Worm (Caenorhabditis elegans) whole organism, young adult: ENCODE results near the gene ZK1307.7.

Source experiments
- B0336.3 ChIP-seq: fragments of 200-800 bp; sonication (Bioruptor generic); IDR thresholded peaks from 2 replicates; pipeline ENCODE4 v1.3.6; 2022; ENCODE audit warnings: missing genetic modification characterization, missing compliant biosample characterization
- F22D6.2 ChIP-seq: sonication (generic microtip); optimal IDR thresholded peaks from 2 replicates; lab custom pipeline; 2016; ENCODE audit warnings: mild to moderate bottlenecking, missing genetic modification characterization, missing compliant biosample characterization
- F37B4.10 ChIP-seq: fragments of 200-800 bp; sonication (Bioruptor generic); IDR thresholded peaks from 2 replicates; pipeline ENCODE4 v1.3.6; 2022; ENCODE audit warnings: missing genetic modification characterization, missing compliant biosample characterization
- F49E8.2 ChIP-seq: sonication (generic microtip); optimal IDR thresholded peaks from 3 replicates; lab custom pipeline; 2017; ENCODE audit warnings: missing genetic modification characterization, mild to moderate bottlenecking, missing compliant biosample characterization, antibody characterized with exemption, moderate library complexity; ENCODE audit not compliant: insufficient read depth
- F55B11.4 ChIP-seq: sonication (generic microtip); optimal IDR thresholded peaks from 2 replicates; lab custom pipeline; 2016; ENCODE audit warnings: missing compliant biosample characterization, missing genetic modification characterization, borderline replicate concordance; ENCODE audit not compliant: insufficient read depth
- F57A8.1 ChIP-seq: fragments of 200-800 bp; sonication (Bioruptor generic); optimal IDR thresholded peaks from 2 replicates; lab custom pipeline; 2018; ENCODE audit warnings: mild to moderate bottlenecking, missing genetic modification characterization, moderate library complexity, missing compliant biosample characterization
- F57C9.4 ChIP-seq: sonication (generic microtip); optimal IDR thresholded peaks from 2 replicates; lab custom pipeline; 2017; ENCODE audit warnings: mild to moderate bottlenecking, missing genetic modification characterization, missing compliant biosample characterization
- Y53G8AR.9 ChIP-seq: fragments of 200-800 bp; sonication (Bioruptor generic); conservative IDR thresholded peaks from 2 replicates; pipeline ENCODE4 v1.3.6; 2022; ENCODE audit warnings: missing genetic modification reagents, missing genetic modification characterization, missing compliant biosample characterization
- Y56A3A.18 ChIP-seq: fragments of 200-800 bp; sonication (Bioruptor generic); IDR thresholded peaks from 2 replicates; pipeline ENCODE4 v1.3.6; 2022; ENCODE audit warnings: missing genetic modification reagents, missing genetic modification characterization, missing compliant biosample characterization
- Y67H2A.10 ChIP-seq: fragments of 200-800 bp; sonication (Bioruptor generic); conservative IDR thresholded peaks from 2 replicates; pipeline ENCODE4 v1.3.6; 2022; ENCODE audit warnings: missing genetic modification reagents, missing genetic modification characterization, missing compliant biosample characterization
- Y95B8A.8 ChIP-seq: fragments of 200-800 bp; sonication (Bioruptor generic); IDR thresholded peaks from 2 replicates; pipeline ENCODE4 v1.3.6; 2022; ENCODE audit warnings: missing genetic modification reagents, missing genetic modification characterization, missing compliant biosample characterization
- ZK185.1 ChIP-seq: sonication (generic microtip); optimal IDR thresholded peaks from 2 replicates; lab custom pipeline; 2016; ENCODE audit warnings: mild to moderate bottlenecking, missing genetic modification characterization, missing compliant biosample characterization; ENCODE audit not compliant: poor library complexity, severe bottlenecking
- ama-1 ChIP-seq, 3 experiments: fragments of 150-350 bp in 1 of 3; sonication (generic microtip) in 2 of 3; optimal IDR thresholded peaks; 2 replicates each; lab custom pipeline; 2014 to 2018; ENCODE audit warnings: missing biosample characterization in 2 of 3, missing genetic modification characterization in 2 of 3, missing genetic modification reagents in 2 of 3
- aptf-3 ChIP-seq: fragments of 200-800 bp; sonication (Bioruptor generic); IDR thresholded peaks from 2 replicates; pipeline ENCODE4 v1.3.6; 2022; ENCODE audit warnings: missing genetic modification characterization, missing compliant biosample characterization
- attf-3 ChIP-seq: fragments of 200-800 bp; sonication (Bioruptor generic); conservative IDR thresholded peaks from 2 replicates; pipeline ENCODE4 v1.3.6; 2022; ENCODE audit warnings: missing genetic modification reagents, missing genetic modification characterization, missing compliant biosample characterization
- attf-5 ChIP-seq: fragments of 200-800 bp; sonication (Bioruptor generic); optimal IDR thresholded peaks from 2 replicates; lab custom pipeline; 2018; ENCODE audit warnings: mild to moderate bottlenecking, missing genetic modification characterization, missing compliant biosample characterization
- attf-6 ChIP-seq: fragments of 200-800 bp; sonication (Bioruptor generic); IDR thresholded peaks from 2 replicates; pipeline ENCODE4 v1.3.6; 2022; ENCODE audit warnings: missing genetic modification reagents, missing genetic modification characterization, missing compliant biosample characterization
- ccch-3 ChIP-seq: fragments of 200-800 bp; sonication (Bioruptor generic); optimal IDR thresholded peaks from 2 replicates; lab custom pipeline; 2018; ENCODE audit warnings: mild to moderate bottlenecking, missing genetic modification characterization, missing compliant biosample characterization
- cebp-1 ChIP-seq, 2 experiments: fragments of 200-800 bp in 1 of 2; sonication (Bioruptor generic) in 1 of 2; sonication (generic microtip) in 1 of 2; IDR thresholded peaks in 1 of 2; optimal IDR thresholded peaks in 1 of 2; 2 replicates each; pipeline versions ENCODE4 v1.3.6 to Lab custom; 2017 to 2022; ENCODE audit warnings: missing compliant biosample characterization in 2 of 2, missing genetic modification characterization in 2 of 2, mild to moderate bottlenecking in 1 of 2, missing genetic modification reagents in 1 of 2, moderate library complexity in 1 of 2
- cebp-2 ChIP-seq: fragments of 200-800 bp; sonication (Bioruptor generic); IDR thresholded peaks from 2 replicates; pipeline ENCODE4 v1.3.6; 2022; ENCODE audit warnings: missing genetic modification characterization, missing compliant biosample characterization
- ceh-100 ChIP-seq: fragments of 200-800 bp; sonication (Bioruptor generic); IDR thresholded peaks from 2 replicates; pipeline ENCODE4 v1.3.6; 2022; ENCODE audit warnings: missing genetic modification reagents, missing genetic modification characterization, missing compliant biosample characterization
- ceh-91 ChIP-seq: fragments of 200-800 bp; sonication (Bioruptor generic); IDR thresholded peaks from 2 replicates; pipeline ENCODE4 v1.3.6; 2022; ENCODE audit warnings: missing genetic modification reagents, missing genetic modification characterization, missing compliant biosample characterization
- dox-1 ChIP-seq: fragments of 200-800 bp; sonication (Bioruptor generic); IDR thresholded peaks from 2 replicates; pipeline ENCODE4 v1.3.6; 2022; ENCODE audit warnings: missing genetic modification reagents, missing genetic modification characterization, missing compliant biosample characterization
- dpff-1 ChIP-seq: sonication (generic microtip); optimal IDR thresholded peaks from 2 replicates; lab custom pipeline; 2017; ENCODE audit warnings: mild to moderate bottlenecking, missing genetic modification characterization, missing compliant biosample characterization
- egl-18 ChIP-seq: fragments of 200-800 bp; sonication (Bioruptor generic); IDR thresholded peaks from 2 replicates; pipeline ENCODE4 v1.3.6; 2022; ENCODE audit warnings: missing genetic modification reagents, missing genetic modification characterization, missing compliant biosample characterization
- egrh-3 ChIP-seq: fragments of 200-800 bp; sonication (Bioruptor generic); IDR thresholded peaks from 2 replicates; pipeline ENCODE4 v1.3.6; 2022; ENCODE audit warnings: missing genetic modification reagents, missing genetic modification characterization, missing compliant biosample characterization
- ets-4 ChIP-seq: fragments of 200-800 bp; sonication (Bioruptor generic); optimal IDR thresholded peaks from 2 replicates; lab custom pipeline; 2018; ENCODE audit warnings: mild to moderate bottlenecking, missing genetic modification characterization, missing compliant biosample characterization
- gei-17 ChIP-seq: fragments of 200-800 bp; sonication (Bioruptor generic); optimal IDR thresholded peaks from 2 replicates; lab custom pipeline; 2018; ENCODE audit warnings: mild to moderate bottlenecking, missing genetic modification characterization, missing compliant biosample characterization
- let-607 ChIP-seq, 2 experiments: fragments of 200-800 bp in 1 of 2; sonication (Bioruptor generic) in 1 of 2; sonication (generic microtip) in 1 of 2; optimal IDR thresholded peaks; 2 replicates each; lab custom pipeline; 2016 to 2018; ENCODE audit warnings: mild to moderate bottlenecking in 2 of 2, missing compliant biosample characterization in 2 of 2, missing genetic modification characterization in 2 of 2, moderate library complexity in 2 of 2, missing genotype in 1 of 2
- lin-26 ChIP-seq: fragments of 200-800 bp; sonication (Bioruptor generic); IDR thresholded peaks from 2 replicates; pipeline ENCODE4 v1.3.6; 2022; ENCODE audit warnings: missing genetic modification reagents, missing genetic modification characterization, missing compliant biosample characterization
- lir-1 ChIP-seq: fragments of 200-800 bp; sonication (Bioruptor generic); conservative IDR thresholded peaks from 2 replicates; pipeline ENCODE4 v1.3.6; 2022; ENCODE audit warnings: missing genetic modification reagents, missing genetic modification characterization, missing compliant biosample characterization
- madf-10 ChIP-seq: sonication (generic microtip); optimal IDR thresholded peaks from 2 replicates; lab custom pipeline; 2016; ENCODE audit warnings: mild to moderate bottlenecking, missing genetic modification characterization, missing compliant biosample characterization
- nhr-179 ChIP-seq: sonication (generic microtip); optimal IDR thresholded peaks from 2 replicates; lab custom pipeline; 2016; ENCODE audit warnings: mild to moderate bottlenecking, missing genetic modification characterization, missing compliant biosample characterization
- nhr-80 ChIP-seq: sonication (generic microtip); optimal IDR thresholded peaks from 2 replicates; lab custom pipeline; 2016; ENCODE audit warnings: missing genetic modification characterization, missing compliant biosample characterization
- pbrm-1 ChIP-seq: fragments of 200-800 bp; sonication (Bioruptor generic); IDR thresholded peaks from 2 replicates; pipeline ENCODE4 v1.3.6; 2022; ENCODE audit warnings: missing genetic modification reagents, missing genetic modification characterization, missing compliant biosample characterization
- pha-4 ChIP-seq: fragments of 150-350 bp; sonication (generic microtip); optimal IDR thresholded peaks from 2 replicates; lab custom pipeline; 2014; ENCODE audit warnings: missing biosample characterization, missing genetic modification reagents, missing genetic modification characterization
- rcor-1 ChIP-seq: fragments of 200-800 bp; sonication (Bioruptor generic); IDR thresholded peaks from 2 replicates; pipeline ENCODE4 v1.3.6; 2022; ENCODE audit warnings: missing genetic modification reagents, missing genetic modification characterization, missing compliant biosample characterization
- sptf-2 ChIP-seq: fragments of 200-800 bp; sonication (Bioruptor generic); optimal IDR thresholded peaks from 2 replicates; lab custom pipeline; 2018; ENCODE audit warnings: mild to moderate bottlenecking, missing genetic modification characterization, missing compliant biosample characterization
- tlf-1 ChIP-seq: fragments of 200-800 bp; sonication (Bioruptor generic); optimal IDR thresholded peaks from 2 replicates; lab custom pipeline; 2018; ENCODE audit warnings: mild to moderate bottlenecking, missing genetic modification characterization, missing compliant biosample characterization
- unc-130 ChIP-seq: sonication (generic microtip); optimal IDR thresholded peaks from 2 replicates; lab custom pipeline; 2016; ENCODE audit warnings: missing genetic modification reagents, missing genetic modification characterization, missing compliant biosample characterization
- unc-62 ChIP-seq: fragments of 150-350 bp; optimal IDR thresholded peaks from 2 replicates; lab custom pipeline; 2014; ENCODE audit warnings: missing biosample characterization, missing genetic modification reagents, missing genetic modification characterization
- xnd-1 ChIP-seq: sonication (generic microtip); optimal IDR thresholded peaks from 2 replicates; lab custom pipeline; 2016; ENCODE audit warnings: missing genotype, missing genetic modification reagents, missing genetic modification characterization, missing compliant biosample characterization
- zfh-2 ChIP-seq: fragments of 200-800 bp; sonication (Bioruptor generic); conservative IDR thresholded peaks from 2 replicates; pipeline ENCODE4 v1.3.6; 2022; ENCODE audit warnings: missing genetic modification reagents, missing genetic modification characterization, missing compliant biosample characterization
- ztf-28 ChIP-seq: fragments of 200-800 bp; sonication (Bioruptor generic); IDR thresholded peaks from 2 replicates; pipeline ENCODE4 v1.3.6; 2022; ENCODE audit warnings: missing genetic modification reagents, missing genetic modification characterization, missing compliant biosample characterization

The ZK1307.7 gene

DNA sequence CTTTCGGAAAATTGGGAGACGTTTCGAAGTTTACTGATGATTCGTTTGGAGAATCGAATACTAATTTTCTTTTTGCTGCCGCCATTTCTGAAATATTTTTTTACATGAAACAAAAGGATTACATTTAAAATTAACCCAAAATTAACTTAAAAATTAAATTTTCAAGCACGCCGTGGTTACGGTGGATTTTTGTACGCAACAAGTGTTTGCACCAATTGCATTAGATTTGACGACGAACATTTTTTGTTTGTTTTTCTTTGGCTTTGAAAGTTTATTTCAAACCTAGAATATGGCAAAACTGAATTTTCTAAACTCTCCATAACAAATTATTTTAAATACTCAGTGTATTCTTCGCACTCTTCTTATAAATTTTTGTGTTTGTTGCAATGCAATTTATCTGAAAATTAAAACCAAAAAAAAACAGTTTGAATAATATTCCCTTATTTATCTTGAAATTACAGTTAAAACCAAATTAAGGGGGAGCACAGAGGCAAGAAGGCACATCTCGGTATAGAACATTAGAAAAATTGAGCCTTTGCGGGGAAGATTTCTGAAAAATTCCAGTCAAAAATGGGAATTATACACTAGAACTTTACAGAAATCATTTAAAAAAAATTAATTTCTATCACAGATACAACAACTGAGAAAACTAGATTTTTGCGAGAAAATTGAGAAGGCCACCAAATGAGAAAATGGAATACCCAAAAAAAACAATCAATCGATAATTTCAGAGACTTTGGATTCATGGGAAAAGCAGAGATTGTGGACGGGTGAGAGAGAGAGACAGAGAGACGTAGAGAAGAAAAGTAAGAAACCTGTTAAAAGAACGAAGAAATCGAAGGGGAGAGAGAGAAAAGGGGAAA lies 19.1 kb upstream of the ZK1307.7 start, which contains the start of gene hal-3 (continued):
- TF ChIP-seq ceh-91, result no peak
- TF ChIP-seq F49E8.2, result no peak
- TF ChIP-seq xnd-1 (tag; lab: Kevin White, UChicago), result no peak
- TF ChIP-seq unc-130 (GFP tag; lab: Kevin White, UChicago), result no peak
- 0 out of 2 replicates have a peak, but pooled peaks have one; percentile 52 for TF ChIP-seq Y95B8A.8 (GFP tag; lab: Robert Waterston, UW)
- 0 out of 2 replicates have a peak, but pooled peaks have one; percentile 59 for TF ChIP-seq cebp-2 (GFP tag; lab: Robert Waterston, UW)

ce11 chrII:9617902-9618245 lies 18.5 kb upstream of the ZK1307.7 start:
- TF ChIP-seq Y53G8AR.9 (GFP tag; lab: Robert Waterston, UW) (0 out of 2 replicates have a peak, but pooled peaks have one; percentile 5), dox-1 (GFP tag; lab: Robert Waterston, UW) (no peak), ceh-100 (GFP tag; lab: Robert Waterston, UW) (no peak), lin-26 (GFP tag; lab: Robert Waterston, UW) (0 out of 2 replicates have a peak, but pooled peaks have one; percentile 19), Y56A3A.18 (GFP tag; lab: Robert Waterston, UW) (no peak), cebp-1 (GFP tag; IDR thresholded peaks at IDR 0.05; lab: Robert Waterston, UW) (0 out of 2 replicates have a peak, but pooled peaks have one; percentile 21), cebp-1 (tag; optimal IDR thresholded peaks at IDR 0.05; lab: Kevin White, UChicago) (no peak), attf-3 (GFP tag; lab: Robert Waterston, UW) (no peak), attf-6 (GFP tag; lab: Robert Waterston, UW) (no peak), F55B11.4 (tag; lab: Kevin White, UChicago) (no peak), sptf-2 (GFP tag; lab: Kevin White, UChicago) (no peak), pbrm-1 (peak; percentile 10; the same call in 1 of the 2 replicates), F57C9.4 (tag; lab: Kevin White, UChicago) (no peak), aptf-3 (GFP tag; lab: Robert Waterston, UW) (no peak), egrh-3 (GFP tag; lab: Robert Waterston, UW) (no peak), let-607 (tag; optimal IDR thresholded peaks at IDR 0.05; lab: Kevin White, UChicago) (peak in 1 of 2 experiments; percentile 8), egl-18 (GFP tag; lab: Robert Waterston, UW) (no peak), nhr-80 (peak; percentile 15), F57A8.1 (GFP tag; lab: Kevin White, UChicago) (no peak), Y67H2A.10 (GFP tag; lab: Robert Waterston, UW) (no peak), unc-62 (GFP tag; lab: Kevin White, UChicago) (no peak), madf-10 (tag; lab: Kevin White, UChicago) (peak; percentile 21), B0336.3 (GFP tag; lab: Robert Waterston, UW) (no peak), ama-1 (optimal IDR thresholded peaks at IDR 0.05; lab: Kevin White, UChicago) (no peak), ama-1 (GFP tag; optimal IDR thresholded peaks at IDR 0.05; lab: Kevin White, UChicago) (peak in 1 of 2 experiments; percentile 17), rcor-1 (peak; percentile 37; the same call in 1 of the 2 replicates), F22D6.2 (tag; lab: Kevin White, UChicago) (no peak), ets-4 (no peak), ccch-3 (GFP tag; lab: Kevin White, UChicago) (no peak), ztf-28 (GFP tag; lab: Robert Waterston, UW) (no peak), attf-5 (GFP tag; lab: Kevin White, UChicago) (no peak), nhr-179 (tag; lab: Kevin White, UChicago) (no peak), F37B4.10 (GFP tag; lab: Robert Waterston, UW) (0 out of 2 replicates have a peak, but pooled peaks have one; percentile 40), ZK185.1 (peak; percentile 37), lir-1 (no peak), zfh-2 (GFP tag; lab: Robert Waterston, UW) (no peak), tlf-1 (GFP tag; lab: Kevin White, UChicago) (no peak), pha-4 (tag; lab: Kevin White, UChicago) (no peak), dpff-1 (no peak), gei-17 (GFP tag; lab: Kevin White, UChicago) (no peak)
